Fruit fly (Drosophila melanogaster): ENCODE data around the gene CG34398.

dm6 chr2L:8947989-8948388 lies 49.4 kb downstream of the CG34398 start:
- no peak for TF ChIP-seq Ets98B (GFP tag; IDR thresholded peaks at IDR 0.05)
- no peak for TF ChIP-seq Snoo (tag; optimal IDR thresholded peaks at IDR 0.05)
- no peak for TF ChIP-seq CG34367 (tag; optimal IDR thresholded peaks at IDR 0.05)

Data from whole organism, pupa.